Fruit fly (Drosophila melanogaster): ENCODE results near the gene CG13096.
A peak's percentile ranks its signal among the peaks of the same experiment; 100 is the strongest.

The CG13096 gene

dm6 chr2L:8490439-8490838, 21.2 kb downstream of the CG13096 start, which contains the start of gene CG43400:
TSS of gene CG43400 (plus strand) at chr2L:8490739.
- no peak for TF ChIP-seq Crg-1 (GFP tag; optimal IDR thresholded peaks at IDR 0.05)
- no peak for TF ChIP-seq CG33017 (tag; optimal IDR thresholded peaks at IDR 0.05)
- TF ChIP-seq CG7101 (tag; optimal IDR thresholded peaks at IDR 0.05): no peak
- TF ChIP-seq kay (GFP tag; ENCODE audit: borderline replicate concordance): peak; percentile 82
- no peak for TF ChIP-seq CG11617 (GFP tag; optimal IDR thresholded peaks at IDR 0.05)

DNA sequence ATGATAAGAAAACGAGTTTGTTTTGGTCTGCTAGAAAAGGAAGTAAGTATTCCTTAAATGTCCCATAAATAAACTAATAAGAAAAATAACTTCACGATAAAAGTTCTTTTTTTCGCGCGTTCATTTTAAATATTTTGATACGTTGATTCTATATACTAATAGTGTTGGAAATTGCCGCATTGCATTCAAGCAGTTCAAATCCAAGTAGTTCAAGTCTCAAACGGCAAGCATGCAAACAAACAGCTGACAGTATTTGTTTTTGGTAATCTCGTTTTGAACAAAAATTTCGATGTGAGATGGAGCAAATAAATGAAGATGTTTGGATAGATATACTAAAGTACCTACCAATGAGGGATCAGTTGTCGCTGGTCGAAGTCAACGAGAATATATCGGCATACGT, 22.9 kb downstream of the CG13096 start, which contains the start of gene CG13088:
Gene CG13088, plus strand, starts transcription at position 247 of the 400 bp plus-strand sequence.
- TF ChIP-seq CG11617 (GFP tag; optimal IDR thresholded peaks at IDR 0.05) (no peak), tj (GFP tag; optimal IDR thresholded peaks at IDR 0.05) (no peak), ovo (GFP tag; optimal IDR thresholded peaks at IDR 0.05) (peak; percentile 42), Clk (GFP tag; optimal IDR thresholded peaks at IDR 0.05) (no peak), CG1620 (GFP tag; optimal IDR thresholded peaks at IDR 0.05) (peak; percentile 67), toe (GFP tag; optimal IDR thresholded peaks at IDR 0.05) (peak; percentile 53), CG14711 (tag; optimal IDR thresholded peaks at IDR 0.05) (peak; percentile 31), Hr96 (GFP tag; optimal IDR thresholded peaks at IDR 0.05) (no peak), CG33017 (tag; optimal IDR thresholded peaks at IDR 0.05) (no peak), kay (GFP tag; ENCODE audit: borderline replicate concordance) (no peak), Mnt (GFP tag; optimal IDR thresholded peaks at IDR 0.05) (peak; percentile 66), CG7045 (GFP tag; optimal IDR thresholded peaks at IDR 0.05) (no peak), pad (GFP tag; optimal IDR thresholded peaks at IDR 0.05) (peak; percentile 48), CG7101 (tag; optimal IDR thresholded peaks at IDR 0.05) (peak; percentile 68), cic (GFP tag; optimal IDR thresholded peaks at IDR 0.05) (no peak), cnc (optimal IDR thresholded peaks at IDR 0.05) (no peak), bab1 (GFP tag; optimal IDR thresholded peaks at IDR 0.05) (peak; percentile 42), CG5204 (GFP tag; optimal IDR thresholded peaks at IDR 0.05) (peak; percentile 39), CG12768 (GFP tag; optimal IDR thresholded peaks at IDR 0.05) (no peak), Crg-1 (GFP tag; optimal IDR thresholded peaks at IDR 0.05) (peak; percentile 56)

- TF ChIP-seq CG14711 (tag; optimal IDR thresholded peaks at IDR 0.05) (no peak), kay (GFP tag; ENCODE audit: borderline replicate concordance) (peak; percentile 72), CG33017 (tag; optimal IDR thresholded peaks at IDR 0.05) (no peak), ovo (GFP tag; optimal IDR thresholded peaks at IDR 0.05) (no peak), Hr96 (GFP tag; optimal IDR thresholded peaks at IDR 0.05) (no peak), Crg-1 (GFP tag; optimal IDR thresholded peaks at IDR 0.05) (no peak), cic (GFP tag; optimal IDR thresholded peaks at IDR 0.05) (peak; percentile 3), Clk (GFP tag; optimal IDR thresholded peaks at IDR 0.05) (no peak), CG7101 (tag; optimal IDR thresholded peaks at IDR 0.05) (peak; percentile 28), bab1 (GFP tag; optimal IDR thresholded peaks at IDR 0.05) (peak; percentile 68)
Measured at dm6 chr2L:8485562-8485961, 26.1 kb downstream of the CG13096 start.

DNA sequence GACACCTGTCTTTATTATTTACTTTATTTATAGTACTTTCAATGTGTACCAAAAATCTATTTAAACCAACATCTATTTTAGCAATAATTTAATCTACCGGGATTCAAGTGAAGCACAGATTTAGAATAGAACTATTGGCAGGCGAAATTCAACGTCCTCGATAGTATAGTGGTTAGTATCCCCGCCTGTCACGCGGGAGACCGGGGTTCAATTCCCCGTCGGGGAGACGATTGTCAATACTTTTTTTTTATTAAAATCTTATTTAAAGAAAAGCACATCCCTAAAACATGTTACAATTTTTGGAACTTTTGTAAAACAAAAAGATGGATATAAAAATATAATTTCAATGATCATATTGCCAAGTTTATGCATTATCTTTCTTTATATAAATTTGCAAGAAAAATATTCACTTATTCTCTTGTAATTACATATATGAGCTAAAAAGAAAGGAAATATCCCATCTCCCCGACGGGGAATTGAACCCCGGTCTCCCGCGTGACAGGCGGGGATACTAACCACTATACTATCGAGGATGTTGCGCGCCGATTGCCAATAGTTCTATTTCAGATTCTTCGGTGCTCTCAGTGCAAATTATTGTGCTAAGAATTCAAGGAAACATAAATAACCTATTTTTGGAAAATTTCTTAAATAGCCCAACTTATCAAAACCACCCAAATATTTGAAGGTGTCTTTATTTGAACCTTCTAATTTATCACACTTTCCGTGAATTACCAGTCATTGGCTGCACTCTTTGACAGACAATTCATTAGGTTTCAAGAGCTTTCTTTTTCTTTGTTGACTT, 29.8 kb downstream of the CG13096 start, which contains the start of gene CG43796:
Gene CG43796, plus strand, starts transcription at position 752 of the 802 bp plus-strand sequence.
- TF ChIP-seq Hr96 (GFP tag; optimal IDR thresholded peaks at IDR 0.05) (no peak), bab1 (GFP tag; optimal IDR thresholded peaks at IDR 0.05) (peak; percentile 32)

- no peak for TF ChIP-seq toe (GFP tag; optimal IDR thresholded peaks at IDR 0.05)
- peak; percentile 17 for TF ChIP-seq kay (GFP tag; ENCODE audit: borderline replicate concordance)
Measured at dm6 chr2L:8480825-8481224, 30.8 kb downstream of the CG13096 start.

DNA sequence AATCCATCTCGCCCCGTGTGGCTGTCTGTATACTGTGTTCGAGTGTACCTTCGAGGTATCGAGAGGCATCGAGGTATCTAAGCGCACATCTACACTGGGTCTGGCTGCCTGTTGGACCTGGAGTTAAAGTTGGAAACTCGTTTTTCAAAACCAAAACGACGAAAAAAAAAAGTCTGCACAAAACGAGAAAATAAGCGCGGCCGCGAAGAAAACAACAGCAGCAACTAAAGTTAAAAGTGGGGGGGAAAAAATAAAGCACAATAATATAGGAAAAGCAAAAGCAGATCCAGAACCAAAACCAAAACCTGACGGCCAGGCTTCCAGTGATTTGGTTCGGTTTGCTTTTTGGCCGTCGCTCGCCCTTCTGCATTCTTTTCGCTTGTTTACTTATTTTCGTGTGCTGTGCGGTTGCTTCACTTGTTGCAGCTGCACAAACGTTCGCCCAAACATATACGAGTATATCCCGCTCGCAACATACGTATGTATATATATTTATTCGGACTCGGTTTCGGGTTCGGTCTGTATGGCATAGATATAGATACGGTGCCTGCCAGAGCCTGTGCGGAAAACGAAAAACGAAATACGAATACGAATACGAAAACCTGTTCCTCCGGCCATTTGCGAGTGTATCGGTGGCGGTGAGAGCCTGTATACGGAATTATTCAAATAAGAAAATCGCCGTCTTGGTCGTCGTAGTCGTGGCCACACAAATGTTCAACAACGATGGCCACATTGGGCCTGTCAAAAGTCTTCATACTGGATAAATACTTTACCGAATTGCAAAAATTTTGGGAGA, 32.6 kb downstream of the CG13096 start:
- TF ChIP-seq CG12768 (GFP tag; optimal IDR thresholded peaks at IDR 0.05) (no peak), tj (GFP tag; optimal IDR thresholded peaks at IDR 0.05) (no peak), CG14711 (tag; optimal IDR thresholded peaks at IDR 0.05) (no peak), CG7101 (tag; optimal IDR thresholded peaks at IDR 0.05) (no peak), CG1620 (GFP tag; optimal IDR thresholded peaks at IDR 0.05) (no peak)

dm6 chr2L:8478379-8478778, 33.3 kb downstream of the CG13096 start:
- TF ChIP-seq CG12768 (GFP tag; optimal IDR thresholded peaks at IDR 0.05) (no peak), ovo (GFP tag; optimal IDR thresholded peaks at IDR 0.05) (no peak), pad (GFP tag; optimal IDR thresholded peaks at IDR 0.05) (no peak), CG5204 (GFP tag; optimal IDR thresholded peaks at IDR 0.05) (no peak), tj (GFP tag; optimal IDR thresholded peaks at IDR 0.05) (no peak), CG7045 (GFP tag; optimal IDR thresholded peaks at IDR 0.05) (no peak), cnc (optimal IDR thresholded peaks at IDR 0.05) (no peak), CG14711 (tag; optimal IDR thresholded peaks at IDR 0.05) (no peak), CG7101 (tag; optimal IDR thresholded peaks at IDR 0.05) (no peak), Crg-1 (GFP tag; optimal IDR thresholded peaks at IDR 0.05) (no peak), toe (GFP tag; optimal IDR thresholded peaks at IDR 0.05) (no peak), CG33017 (tag; optimal IDR thresholded peaks at IDR 0.05) (no peak)
